Fruit fly (Drosophila melanogaster) whole organism, embryonic: ENCODE results near the gene CG10589.

ENCODE experiments used
- Atf6 ChIP-seq: fragments of 200-800 bp; sonication (Bioruptor generic); IDR thresholded peaks from 2 replicates; pipeline ENCODE4 v1.3.6; 2022; ENCODE audit warnings: missing biosample characterization, missing genetic modification characterization
- Blimp-1 ChIP-seq: fragments of 200-800 bp; sonication (Bioruptor generic); optimal IDR thresholded peaks from 3 replicates; lab custom pipeline; 2018; ENCODE audit warnings: missing biosample characterization, missing genetic modification characterization, mild to moderate bottlenecking, moderate library complexity, missing genetic modification reagents
- CG11247 ChIP-seq: fragments of 200-800 bp; sonication (Bioruptor generic); IDR thresholded peaks from 2 replicates; pipeline ENCODE4 v1.3.6; 2022; ENCODE audit warnings: missing biosample characterization, missing genetic modification characterization
- CG11398 ChIP-seq: fragments of 200-800 bp; sonication (Bioruptor generic); optimal IDR thresholded peaks from 2 replicates; lab custom pipeline; 2016; ENCODE audit warnings: missing biosample characterization, missing genetic modification characterization
- CG11504 ChIP-seq: fragments of 200-800 bp; sonication (Bioruptor generic); optimal IDR thresholded peaks from 3 replicates; lab custom pipeline; 2019; ENCODE audit warnings: missing biosample characterization, mild to moderate bottlenecking, missing genetic modification characterization, moderate library complexity
- CG12219 ChIP-seq: fragments of 200-800 bp; sonication (Bioruptor generic); optimal IDR thresholded peaks from 3 replicates; lab custom pipeline; 2018; ENCODE audit warnings: missing biosample characterization, mild to moderate bottlenecking, missing genetic modification characterization
- CG13424 ChIP-seq: fragments of 200-800 bp; sonication (Bioruptor generic); optimal IDR thresholded peaks from 2 replicates; lab custom pipeline; 2019; ENCODE audit warnings: missing biosample characterization, mild to moderate bottlenecking, missing genetic modification characterization, moderate library complexity
- CG15269 ChIP-seq: fragments of 200-800 bp; sonication (Bioruptor generic); optimal IDR thresholded peaks from 2 replicates; lab custom pipeline; 2018; ENCODE audit warnings: missing biosample characterization, mild to moderate bottlenecking, missing genetic modification characterization, moderate library complexity
- CG17385 ChIP-seq: fragments of 200-800 bp; sonication (Bioruptor generic); optimal IDR thresholded peaks from 3 replicates; lab custom pipeline; 2018; ENCODE audit warnings: missing biosample characterization, mild to moderate bottlenecking, missing genetic modification characterization
- CG1792 ChIP-seq: fragments of 200-800 bp; sonication (Bioruptor generic); optimal IDR thresholded peaks from 2 replicates; lab custom pipeline; 2016; ENCODE audit warnings: missing biosample characterization, missing genetic modification characterization
- CG18262 ChIP-seq: fragments of 200-800 bp; optimal IDR thresholded peaks from 3 replicates; lab custom pipeline; 2019; ENCODE audit warnings: missing biosample characterization, mild to moderate bottlenecking, missing genetic modification characterization, moderate library complexity
- CG1832 ChIP-seq: fragments of 200-800 bp; sonication (Bioruptor generic); optimal IDR thresholded peaks from 2 replicates; lab custom pipeline; 2017; ENCODE audit warnings: missing biosample characterization, mild to moderate bottlenecking, missing genetic modification characterization, inconsistent platforms
- CG2120 ChIP-seq: fragments of 200-800 bp; sonication (Bioruptor generic); optimal IDR thresholded peaks from 3 replicates; lab custom pipeline; 2016; ENCODE audit warnings: missing biosample characterization, missing genetic modification characterization
- CG2678 ChIP-seq: fragments of 200-800 bp; sonication (Bioruptor generic); optimal IDR thresholded peaks from 3 replicates; lab custom pipeline; 2019; ENCODE audit warnings: missing biosample characterization, mild to moderate bottlenecking, missing genetic modification characterization, moderate library complexity
- CG31441 ChIP-seq: fragments of 200-800 bp; sonication (Bioruptor generic); IDR thresholded peaks from 2 replicates; pipeline ENCODE4 v1.3.6; 2022; ENCODE audit warnings: missing biosample characterization, missing genetic modification characterization
- CG3407 ChIP-seq: fragments of 200-800 bp; sonication (Bioruptor generic); optimal IDR thresholded peaks from 2 replicates; lab custom pipeline; 2018; ENCODE audit warnings: missing biosample characterization, mild to moderate bottlenecking, missing genetic modification characterization
- CG7839 ChIP-seq: fragments of 200-800 bp; sonication (Bioruptor generic); optimal IDR thresholded peaks from 3 replicates; lab custom pipeline; 2018; ENCODE audit warnings: missing biosample characterization, mild to moderate bottlenecking, missing genetic modification characterization, moderate library complexity
- CG8924 ChIP-seq: fragments of 200-800 bp; optimal IDR thresholded peaks from 3 replicates; lab custom pipeline; 2019; ENCODE audit warnings: missing biosample characterization, mild to moderate bottlenecking, missing genetic modification characterization, moderate library complexity
- Camta ChIP-seq: fragments of 200-800 bp; sonication (Bioruptor generic); optimal IDR thresholded peaks from 2 replicates; lab custom pipeline; 2016; ENCODE audit warnings: missing biosample characterization, missing genetic modification characterization
- CoRest ChIP-seq: fragments of 200-800 bp; sonication (Bioruptor generic); optimal IDR thresholded peaks from 3 replicates; lab custom pipeline; 2018; ENCODE audit warnings: missing biosample characterization, mild to moderate bottlenecking, missing genetic modification characterization, moderate library complexity
- Dref ChIP-seq: fragments of 200-800 bp; sonication (Bioruptor generic); IDR thresholded peaks from 2 replicates; pipeline ENCODE4 v1.3.6; 2022; ENCODE audit warnings: missing biosample characterization, missing genetic modification characterization
- Ets65A ChIP-seq: fragments of 200-800 bp; sonication (Bioruptor generic); peaks from one replicate; lab custom pipeline; 2016; ENCODE audit warnings: missing biosample characterization, missing genetic modification characterization
- Fer3 ChIP-seq: fragments of 200-800 bp; sonication (Bioruptor generic); optimal IDR thresholded peaks from 2 replicates; lab custom pipeline; 2018; ENCODE audit warnings: missing biosample characterization, mild to moderate bottlenecking, missing genetic modification characterization, moderate library complexity
- Gsc ChIP-seq: fragments of 200-800 bp; sonication (Bioruptor generic); IDR thresholded peaks from 2 replicates; pipeline ENCODE4 v1.3.6; 2022; ENCODE audit warnings: missing biosample characterization, missing genetic modification characterization
- Hand ChIP-seq: fragments of 200-800 bp; sonication (Bioruptor generic); optimal IDR thresholded peaks from 2 replicates; lab custom pipeline; 2017; ENCODE audit warnings: mild to moderate bottlenecking, missing biosample characterization, missing genetic modification reagents, missing genetic modification characterization
- HmgD ChIP-seq: fragments of 200-800 bp; sonication (Bioruptor generic); optimal IDR thresholded peaks from 3 replicates; lab custom pipeline; 2016; ENCODE audit warnings: missing biosample characterization, missing genetic modification characterization
- Hmr ChIP-seq: fragments of 200-800 bp; sonication (Bioruptor generic); optimal IDR thresholded peaks from 3 replicates; lab custom pipeline; 2017; ENCODE audit warnings: mild to moderate bottlenecking, missing biosample characterization, missing genetic modification reagents, missing genetic modification characterization
- Meics ChIP-seq: fragments of 200-800 bp; sonication (Bioruptor generic); optimal IDR thresholded peaks from 2 replicates; lab custom pipeline; 2017; ENCODE audit warnings: missing biosample characterization, mild to moderate bottlenecking, missing genetic modification characterization
- NC2α ChIP-seq: fragments of 200-800 bp; sonication (Bioruptor generic); optimal IDR thresholded peaks from 2 replicates; lab custom pipeline; 2016; ENCODE audit warnings: missing biosample characterization, missing genetic modification characterization
- NFAT ChIP-seq: fragments of 200-800 bp; sonication (Bioruptor generic); IDR thresholded peaks from 2 replicates; pipeline ENCODE4 v1.3.6; 2022; ENCODE audit warnings: missing biosample characterization, missing genetic modification characterization
- Sry-δ ChIP-seq: fragments of 200-800 bp; sonication (Bioruptor generic); optimal IDR thresholded peaks from 2 replicates; lab custom pipeline; 2016; ENCODE audit warnings: missing biosample characterization, missing genetic modification characterization
- bsh ChIP-seq, 2 experiments: fragments of 200-800 bp; sonication (Bioruptor generic); optimal IDR thresholded peaks; 2 replicates each; lab custom pipeline; 2017 to 2018; ENCODE audit warnings: mild to moderate bottlenecking in 2 of 2, missing biosample characterization in 2 of 2, missing genetic modification characterization in 2 of 2, moderate library complexity in 1 of 2
- cwo ChIP-seq: fragments of 200-800 bp; sonication (Bioruptor generic); optimal IDR thresholded peaks from 3 replicates; lab custom pipeline; 2017; ENCODE audit warnings: missing biosample characterization, missing genetic modification characterization, mild to moderate bottlenecking, moderate library complexity, missing genetic modification reagents
- dmrt99B ChIP-seq: fragments of 200-800 bp; sonication (Bioruptor generic); optimal IDR thresholded peaks from 2 replicates; lab custom pipeline; 2018; ENCODE audit warnings: missing biosample characterization, mild to moderate bottlenecking, missing genetic modification characterization, moderate library complexity
- dysf ChIP-seq: fragments of 200-800 bp; sonication (Bioruptor generic); IDR thresholded peaks from 3 replicates; pipeline ENCODE4 v1.3.6; 2022; ENCODE audit warnings: missing biosample characterization, missing genetic modification characterization
- gcm2 ChIP-seq: fragments of 200-800 bp; sonication (Bioruptor generic); optimal IDR thresholded peaks from 2 replicates; lab custom pipeline; 2016; ENCODE audit warnings: missing biosample characterization, missing genetic modification characterization
- gem ChIP-seq: fragments of 200-800 bp; sonication (Bioruptor generic); optimal IDR thresholded peaks from 2 replicates; lab custom pipeline; 2019; ENCODE audit warnings: missing biosample characterization, mild to moderate bottlenecking, missing genetic modification characterization, moderate library complexity
- gro ChIP-seq: fragments of 200-800 bp; sonication (Bioruptor generic); optimal IDR thresholded peaks from 2 replicates; lab custom pipeline; 2016; ENCODE audit warnings: missing biosample characterization, missing genetic modification characterization
- her ChIP-seq: fragments of 200-800 bp; sonication (Bioruptor generic); optimal IDR thresholded peaks from 2 replicates; lab custom pipeline; 2016; ENCODE audit warnings: missing biosample characterization, missing genetic modification characterization
- lab ChIP-seq: fragments of 200-800 bp; sonication (Bioruptor generic); optimal IDR thresholded peaks from 3 replicates; lab custom pipeline; 2017; ENCODE audit warnings: missing biosample characterization, missing genetic modification characterization, mild to moderate bottlenecking, moderate library complexity, missing genetic modification reagents
- lmd ChIP-seq: fragments of 200-800 bp; sonication (Bioruptor generic); IDR thresholded peaks from 2 replicates; pipeline ENCODE4 v1.3.6; 2022; ENCODE audit warnings: missing biosample characterization, missing genetic modification characterization
- mld ChIP-seq: fragments of 200-800 bp; sonication (Bioruptor generic); IDR thresholded peaks from 3 replicates; pipeline ENCODE4 v1.3.6; 2022; ENCODE audit warnings: missing biosample characterization, missing genetic modification characterization; ENCODE audit not compliant: partially characterized antibody
- nau ChIP-seq: fragments of 200-800 bp; sonication (Bioruptor generic); optimal IDR thresholded peaks from 3 replicates; lab custom pipeline; 2017; ENCODE audit warnings: missing biosample characterization, mild to moderate bottlenecking, missing genetic modification characterization, missing genetic modification reagents
- nerfin-1 ChIP-seq: fragments of 200-800 bp; sonication (Bioruptor generic); optimal IDR thresholded peaks from 3 replicates; lab custom pipeline; 2019; ENCODE audit warnings: missing biosample characterization, mild to moderate bottlenecking, missing genetic modification characterization, moderate library complexity
- odd ChIP-seq: fragments of 200-800 bp; sonication (Bioruptor generic); optimal IDR thresholded peaks from 2 replicates; lab custom pipeline; 2017; ENCODE audit warnings: missing biosample characterization, mild to moderate bottlenecking, missing genetic modification characterization
- row ChIP-seq: fragments of 200-800 bp; sonication (Bioruptor generic); IDR thresholded peaks from 3 replicates; pipeline ENCODE4 v1.3.6; 2022; ENCODE audit warnings: missing biosample characterization, missing genetic modification characterization
- sens ChIP-seq: fragments of 200-800 bp; sonication (Bioruptor generic); peaks from one replicate; lab custom pipeline; 2016; ENCODE audit warnings: missing biosample characterization, missing genetic modification characterization
- seq ChIP-seq: fragments of 200-800 bp; sonication (Bioruptor generic); IDR thresholded peaks from 2 replicates; pipeline ENCODE4 v1.3.6; 2022; ENCODE audit warnings: missing biosample characterization, missing genetic modification characterization
- stc ChIP-seq: fragments of 200-800 bp; sonication (Bioruptor generic); IDR thresholded peaks from 2 replicates; pipeline ENCODE4 v1.3.6; 2022; ENCODE audit warnings: missing biosample characterization, missing genetic modification characterization

The CG10589 gene

DNA sequence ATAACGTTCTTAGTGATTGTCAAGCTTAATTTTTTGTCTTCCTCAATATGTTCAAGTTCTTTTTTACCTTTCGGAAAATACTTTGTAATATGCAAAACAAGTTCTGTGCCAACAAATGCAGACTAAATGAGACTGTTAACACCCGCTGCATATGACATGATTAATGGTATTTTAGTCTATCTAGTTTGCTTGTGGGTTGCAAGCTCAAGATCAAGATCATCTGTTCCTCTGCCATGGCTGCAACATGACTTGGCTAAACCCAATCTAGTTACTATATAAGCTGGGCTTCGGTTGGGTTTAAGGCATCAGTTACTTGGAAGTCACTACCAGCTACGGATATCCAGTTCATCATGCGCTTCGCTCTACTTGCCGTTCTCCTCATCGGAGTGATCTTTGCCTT, 22.1 kb upstream of the CG10589 start, which contains the start of gene CG11458:
CG11458 (plus strand) TSS at position 301 of the 400 bp plus-strand sequence.
- TF ChIP-seq CG12219 (GFP tag; lab: Kevin White, UChicago), result no peak
- peak; percentile 23 for TF ChIP-seq Ets65A (GFP tag; lab: Kevin White, UChicago)

DNA sequence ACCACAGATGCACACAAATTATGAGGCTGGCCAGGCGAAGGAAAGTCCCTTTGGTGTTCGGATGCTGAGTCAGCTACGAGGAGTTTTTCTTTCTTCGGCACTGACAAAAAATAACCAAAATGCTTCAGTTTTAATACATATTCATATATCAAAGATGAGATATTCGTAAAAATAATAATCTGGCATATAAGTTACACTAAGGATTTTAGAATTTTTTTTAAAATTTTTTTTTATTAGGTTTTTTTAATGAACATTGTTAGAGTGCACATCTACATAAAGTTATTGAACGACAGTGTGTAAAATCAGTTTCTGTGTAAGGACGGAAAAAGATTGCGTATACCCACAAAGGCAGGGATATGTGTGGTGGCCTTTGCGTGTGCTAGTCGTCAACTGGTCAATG, 20.7 kb upstream of the CG10589 start:
- TF ChIP-seq NFAT (GFP tag; lab: Robert Waterston, UW), result no peak
- no peak for TF ChIP-seq seq (GFP tag; lab: Robert Waterston, UW)
- TF ChIP-seq gcm2 (GFP tag; lab: Kevin White, UChicago), result no peak
- peak; percentile 30 for TF ChIP-seq CG15269
- no peak for TF ChIP-seq Gsc (GFP tag; lab: Robert Waterston, UW)
- no peak for TF ChIP-seq Blimp-1 (GFP tag; lab: Kevin White, UChicago)
- TF ChIP-seq sens (GFP tag; lab: Kevin White, UChicago), result peak; percentile 24
- no peak for TF ChIP-seq mld
- peak; percentile 66 for TF ChIP-seq CG2678 (tag; lab: Kevin White, UChicago)
- TF ChIP-seq CG13424 (tag; lab: Kevin White, UChicago), result peak; percentile 42
- TF ChIP-seq CG11247 (GFP tag; lab: Robert Waterston, UW), result no peak
- no peak for TF ChIP-seq CG1832 (GFP tag; lab: Kevin White, UChicago)
- no peak for TF ChIP-seq odd
- no peak for TF ChIP-seq bsh (GFP tag; optimal IDR thresholded peaks at IDR 0.05; lab: Kevin White, UChicago)
- no peak for TF ChIP-seq HmgD
- TF ChIP-seq CG31441, result peak; percentile 36; the same call in 1 of the 2 replicates
- TF ChIP-seq CG11398 (GFP tag; lab: Kevin White, UChicago), result no peak
- TF ChIP-seq dmrt99B (tag; lab: Kevin White, UChicago), result peak; percentile 46
- peak; percentile 50; the same call in 2 of the 3 replicates for TF ChIP-seq row (GFP tag; lab: Robert Waterston, UW)
- peak; percentile 47 for TF ChIP-seq CG2120 (GFP tag; lab: Kevin White, UChicago)
- no peak for TF ChIP-seq dysf (GFP tag; lab: Robert Waterston, UW)
- no peak for TF ChIP-seq CG1792 (GFP tag; lab: Kevin White, UChicago)
- TF ChIP-seq Hmr (GFP tag; lab: Kevin White, UChicago), result peak; percentile 47
- no peak for TF ChIP-seq CG3407 (GFP tag; lab: Kevin White, UChicago)
- peak; percentile 2 for TF ChIP-seq Fer3 (tag; lab: Kevin White, UChicago)
- TF ChIP-seq Hand (GFP tag; lab: Kevin White, UChicago), result peak; percentile 22
- TF ChIP-seq stc (GFP tag; lab: Robert Waterston, UW), result no peak
- TF ChIP-seq lab (GFP tag; lab: Kevin White, UChicago), result peak; percentile 41
- TF ChIP-seq CG18262 (tag; lab: Kevin White, UChicago), result no peak
- TF ChIP-seq nerfin-1 (tag; lab: Kevin White, UChicago), result no peak
- TF ChIP-seq CG7839 (tag; lab: Kevin White, UChicago), result peak; percentile 41
- TF ChIP-seq Meics (GFP tag; lab: Kevin White, UChicago), result peak; percentile 45
- TF ChIP-seq gro, result no peak
- TF ChIP-seq Camta (GFP tag; lab: Kevin White, UChicago), result no peak
- peak; percentile 4 for TF ChIP-seq CG8924 (tag; lab: Kevin White, UChicago)
- TF ChIP-seq her, result no peak
- TF ChIP-seq nau (GFP tag; lab: Kevin White, UChicago), result no peak
- no peak for TF ChIP-seq NC2α (GFP tag; lab: Kevin White, UChicago)
- TF ChIP-seq Atf6 (GFP tag; lab: Robert Waterston, UW), result peak; percentile 33; the same call in 1 of the 2 replicates
- peak; percentile 26 for TF ChIP-seq CoRest (tag; lab: Kevin White, UChicago)
- no peak for TF ChIP-seq lmd (GFP tag; lab: Robert Waterston, UW)
- TF ChIP-seq Sry-δ, result no peak
- peak; percentile 15 for TF ChIP-seq cwo
- peak; percentile 59 for TF ChIP-seq gem (tag; lab: Kevin White, UChicago)
- TF ChIP-seq Dref (GFP tag; lab: Robert Waterston, UW), result no peak
- peak; percentile 45 for TF ChIP-seq CG11504 (tag; lab: Kevin White, UChicago)
- TF ChIP-seq CG17385 (GFP tag; lab: Kevin White, UChicago), result peak; percentile 9
